Worm (Caenorhabditis elegans) whole organism, early embryonic: Measurements from ENCODE around the gene str-165.

Experiments used
- B0310.2 ChIP-seq: sonication (generic microtip); optimal IDR thresholded peaks from 2 replicates; lab custom pipeline; 2016; ENCODE audit warnings: mild to moderate bottlenecking, missing genetic modification characterization, missing compliant biosample characterization
- F13C5.2 ChIP-seq: sonication (generic microtip); optimal IDR thresholded peaks from 2 replicates; lab custom pipeline; 2017; ENCODE audit warnings: mild to moderate bottlenecking, missing genetic modification characterization, inconsistent platforms, missing compliant biosample characterization
- aly-1 ChIP-seq: sonication (generic microtip); optimal IDR thresholded peaks from 2 replicates; lab custom pipeline; 2016; ENCODE audit warnings: missing genetic modification characterization, missing compliant biosample characterization
- ama-1 ChIP-seq: fragments of 150-350 bp; optimal IDR thresholded peaks from 2 replicates; lab custom pipeline; 2014
- ceh-13 ChIP-seq: fragments of 200-800 bp; sonication (Bioruptor generic); optimal IDR thresholded peaks from 2 replicates; lab custom pipeline; 2018; ENCODE audit warnings: mild to moderate bottlenecking, missing genetic modification characterization, missing compliant biosample characterization
- ceh-36 ChIP-seq: sonication (generic microtip); optimal IDR thresholded peaks from 2 replicates; lab custom pipeline; 2016; ENCODE audit warnings: missing genetic modification characterization, inconsistent platforms, missing compliant biosample characterization
- ets-7 ChIP-seq: sonication (generic microtip); optimal IDR thresholded peaks from 2 replicates; lab custom pipeline; 2016; ENCODE audit warnings: missing genotype, missing genetic modification characterization, missing compliant biosample characterization
- flt-1 ChIP-seq: fragments of 200-800 bp; sonication (Bioruptor generic); IDR thresholded peaks from 2 replicates; pipeline ENCODE4 v1.3.6; 2022; ENCODE audit warnings: missing genetic modification characterization, missing compliant biosample characterization
- hmbx-1 ChIP-seq: sonication (generic microtip); optimal IDR thresholded peaks from 2 replicates; lab custom pipeline; 2016; ENCODE audit warnings: mild to moderate bottlenecking, missing genetic modification characterization, missing compliant biosample characterization
- hmg-4 ChIP-seq: fragments of 200-800 bp; sonication (Bioruptor generic); optimal IDR thresholded peaks from 2 replicates; lab custom pipeline; 2018; ENCODE audit warnings: mild to moderate bottlenecking, missing genetic modification characterization, missing compliant biosample characterization
- hnd-1 ChIP-seq: sonication (generic microtip); optimal IDR thresholded peaks from 2 replicates; lab custom pipeline; 2016; ENCODE audit warnings: missing genetic modification characterization, missing compliant biosample characterization
- pes-1 ChIP-seq: fragments of 200-800 bp; sonication (Bioruptor generic); IDR thresholded peaks from 2 replicates; pipeline ENCODE4 v1.3.6; 2022; ENCODE audit warnings: missing genetic modification reagents, missing genetic modification characterization, missing compliant biosample characterization
- scrt-1 ChIP-seq: fragments of 200-800 bp; sonication (Bioruptor generic); IDR thresholded peaks from 2 replicates; pipeline ENCODE4 v1.3.6; 2022; ENCODE audit warnings: missing genetic modification characterization, missing compliant biosample characterization
- sea-1 ChIP-seq: fragments of 200-800 bp; sonication (Bioruptor generic); conservative IDR thresholded peaks from 2 replicates; pipeline ENCODE4 v1.3.6; 2022; ENCODE audit warnings: missing genetic modification characterization, missing compliant biosample characterization
- tbx-11 ChIP-seq: fragments of 200-800 bp; sonication (Bioruptor generic); IDR thresholded peaks from 2 replicates; pipeline ENCODE4 v1.3.6; 2022; ENCODE audit warnings: missing genetic modification characterization, missing compliant biosample characterization
- tbx-37 ChIP-seq: fragments of 200-800 bp; sonication (Bioruptor generic); conservative IDR thresholded peaks from 2 replicates; pipeline ENCODE4 v1.3.6; 2022; ENCODE audit warnings: missing genetic modification reagents, missing genetic modification characterization, missing compliant biosample characterization
- tra-4 ChIP-seq: sonication (generic microtip); optimal IDR thresholded peaks from 2 replicates; lab custom pipeline; 2017; ENCODE audit warnings: missing genetic modification characterization, missing compliant biosample characterization

The str-165 gene

DNA sequence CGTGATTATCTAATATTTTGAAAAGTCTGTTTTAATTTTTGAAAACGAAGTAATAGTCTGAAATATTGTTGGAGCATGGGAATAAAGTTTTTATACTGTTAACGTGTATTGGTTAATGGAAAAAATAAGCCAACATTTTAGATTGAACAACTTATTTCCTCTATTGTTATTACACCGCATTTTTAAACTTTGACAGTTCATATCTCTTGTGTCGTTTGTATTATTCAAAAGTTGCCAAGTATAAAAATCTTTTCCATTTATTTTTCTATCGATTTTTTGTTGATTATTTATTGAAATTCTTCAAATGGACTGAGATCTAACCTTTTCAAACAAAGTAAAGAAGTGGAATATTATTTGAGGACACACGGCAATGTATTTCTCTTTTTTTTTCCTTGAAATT lies at the start of gene str-165:
Gene str-165 (plus strand): TSS at position 301 of the 400 bp plus-strand sequence.
- TF ChIP-seq tbx-37 (GFP tag; lab: Robert Waterston, UW), result no peak

- TF ChIP-seq ceh-36 (no peak), pes-1 (GFP tag; lab: Robert Waterston, UW) (no peak), scrt-1 (GFP tag; lab: Robert Waterston, UW) (no peak), B0310.2 (tag; lab: Kevin White, UChicago) (no peak), hmg-4 (GFP tag; lab: Kevin White, UChicago) (no peak), ama-1 (lab: Kevin White, UChicago) (no peak), aly-1 (tag; lab: Kevin White, UChicago) (no peak), hnd-1 (tag; lab: Kevin White, UChicago) (no peak)
Observed at ce11 chrV:13782190-13782589, 48.7 kb upstream of the str-165 start, which contains the start of gene decr-1.1. decr-1.1 (plus strand) TSS chrV:13782399.

DNA sequence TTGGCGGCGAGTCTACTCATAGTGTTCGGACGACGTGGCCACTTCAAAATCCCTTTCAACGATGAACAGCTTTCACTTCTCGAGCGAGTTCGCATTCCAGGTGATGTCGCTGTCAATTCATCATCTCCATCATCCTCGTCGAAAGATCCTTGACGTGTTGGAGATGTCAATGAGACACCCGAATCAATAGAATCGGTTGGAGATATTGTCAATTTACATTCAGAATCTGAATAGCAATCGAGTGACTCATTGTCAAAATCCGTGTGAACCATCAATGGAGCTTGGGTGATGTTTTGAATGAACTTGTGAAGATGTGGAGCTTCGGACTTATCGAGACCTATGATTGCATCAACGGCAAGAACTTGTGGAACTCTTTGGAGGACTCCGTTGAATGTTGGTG lies 45.1 kb upstream of the str-165 start:
- no peak for TF ChIP-seq hnd-1 (tag; lab: Kevin White, UChicago)
- no peak for TF ChIP-seq aly-1 (tag; lab: Kevin White, UChicago)
- TF ChIP-seq tbx-11 (GFP tag; lab: Robert Waterston, UW), result no peak
- TF ChIP-seq ets-7 (tag; lab: Kevin White, UChicago), result no peak
- no peak for TF ChIP-seq ama-1 (lab: Kevin White, UChicago)
- TF ChIP-seq ceh-13, result no peak
- no peak for TF ChIP-seq hmbx-1
- no peak for TF ChIP-seq hmg-4 (GFP tag; lab: Kevin White, UChicago)
- no peak for TF ChIP-seq flt-1 (GFP tag; lab: Robert Waterston, UW)
- no peak for TF ChIP-seq ceh-36
- no peak for TF ChIP-seq sea-1 (GFP tag; lab: Robert Waterston, UW)
- no peak for TF ChIP-seq scrt-1 (GFP tag; lab: Robert Waterston, UW)
- TF ChIP-seq F13C5.2 (tag; lab: Kevin White, UChicago), result no peak
- no peak for TF ChIP-seq pes-1 (GFP tag; lab: Robert Waterston, UW)

ce11 chrV:13787225-13787898 lies 43.6 kb upstream of the str-165 start, which contains the start of the genes F53C11.4 and F53C11.5:
F53C11.4 (minus strand) TSS chrV:13787352.
F53C11.5 (plus strand) TSS chrV:13787549.
- no peak for TF ChIP-seq F13C5.2 (tag; lab: Kevin White, UChicago)
- TF ChIP-seq hnd-1 (tag; lab: Kevin White, UChicago), result no peak

ce11 chrV:13787948-13788681 lies 42.8 kb upstream of the str-165 start:
- TF ChIP-seq ama-1 (lab: Kevin White, UChicago) (no peak), tra-4 (no peak), scrt-1 (GFP tag; lab: Robert Waterston, UW) (no peak), hmg-4 (GFP tag; lab: Kevin White, UChicago) (no peak), sea-1 (GFP tag; lab: Robert Waterston, UW) (no peak), aly-1 (tag; lab: Kevin White, UChicago) (no peak)

DNA sequence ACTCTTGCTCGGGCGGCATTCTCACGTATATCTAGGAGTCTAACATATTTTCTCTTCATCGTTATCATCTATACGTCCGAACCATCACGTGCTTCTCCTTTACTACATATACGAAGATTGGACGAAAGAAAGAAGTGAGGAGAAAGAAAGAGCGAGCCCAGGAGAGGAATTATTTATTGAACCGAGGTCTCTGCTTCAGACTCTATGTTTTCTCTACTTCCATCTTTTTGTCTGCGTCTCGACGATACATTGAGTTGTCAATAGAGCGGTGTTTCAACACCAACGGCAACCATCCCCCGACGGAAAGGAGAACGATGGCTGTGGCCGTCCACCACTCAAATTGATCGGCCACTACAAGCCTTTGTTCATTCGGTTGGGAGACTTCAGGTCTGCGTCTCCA lies 41.6 kb upstream of the str-165 start:
- TF ChIP-seq hmg-4 (GFP tag; lab: Kevin White, UChicago) (peak; percentile 79), ama-1 (lab: Kevin White, UChicago) (no peak), tra-4 (peak; percentile 9), ets-7 (tag; lab: Kevin White, UChicago) (peak; percentile 27), tbx-37 (GFP tag; lab: Robert Waterston, UW) (peak; percentile 2; the same call in 1 of the 2 replicates)

DNA sequence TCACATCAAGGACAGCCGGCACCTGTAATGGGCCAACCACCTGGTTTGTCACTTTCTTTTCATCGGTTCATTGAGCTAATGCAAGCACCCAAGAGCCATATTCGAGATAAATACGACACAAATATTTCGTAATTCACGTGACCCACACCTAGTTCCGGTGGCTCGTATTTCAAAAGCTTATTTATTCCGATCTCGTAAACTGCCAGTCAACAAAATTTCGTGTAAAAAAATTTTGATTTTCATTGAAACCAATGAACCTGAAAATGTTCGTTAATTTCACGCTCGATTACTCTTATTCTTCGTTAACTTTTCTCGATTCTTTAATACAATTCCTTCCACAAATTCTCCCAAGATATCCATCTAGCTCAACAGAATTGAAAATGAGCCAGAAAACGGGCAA lies 40.8 kb upstream of the str-165 start:
- no peak for TF ChIP-seq tra-4
- TF ChIP-seq flt-1 (GFP tag; lab: Robert Waterston, UW), result no peak
- TF ChIP-seq pes-1 (GFP tag; lab: Robert Waterston, UW), result no peak
- no peak for TF ChIP-seq scrt-1 (GFP tag; lab: Robert Waterston, UW)
- TF ChIP-seq tbx-11 (GFP tag; lab: Robert Waterston, UW), result no peak
- no peak for TF ChIP-seq sea-1 (GFP tag; lab: Robert Waterston, UW)
- TF ChIP-seq B0310.2 (tag; lab: Kevin White, UChicago), result no peak
- no peak for TF ChIP-seq ama-1 (lab: Kevin White, UChicago)
- no peak for TF ChIP-seq ceh-13
- TF ChIP-seq ets-7 (tag; lab: Kevin White, UChicago), result no peak
- TF ChIP-seq hmbx-1, result no peak
- TF ChIP-seq tbx-37 (GFP tag; lab: Robert Waterston, UW), result no peak
- no peak for TF ChIP-seq hnd-1 (tag; lab: Kevin White, UChicago)
- no peak for TF ChIP-seq aly-1 (tag; lab: Kevin White, UChicago)

DNA sequence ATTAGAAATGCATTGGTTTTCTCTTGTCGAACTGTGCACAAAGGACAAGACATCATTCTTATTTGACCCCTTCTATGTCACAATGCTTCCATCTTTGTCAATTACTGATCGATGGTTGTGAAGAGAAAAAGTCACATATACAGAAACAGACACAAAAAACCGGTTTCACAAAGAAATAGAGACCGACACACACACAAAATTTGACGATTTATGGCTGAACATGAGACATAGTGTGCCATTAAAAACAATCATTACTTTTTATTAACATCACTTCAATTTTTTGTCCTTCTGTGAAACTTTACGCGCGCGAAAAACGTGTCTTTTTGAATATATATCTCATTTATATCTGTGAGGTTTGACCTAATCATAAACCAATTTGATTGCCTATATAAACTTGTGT lies 40.4 kb upstream of the str-165 start:
- TF ChIP-seq tra-4, result no peak
- TF ChIP-seq flt-1 (GFP tag; lab: Robert Waterston, UW), result no peak
- no peak for TF ChIP-seq ets-7 (tag; lab: Kevin White, UChicago)
- TF ChIP-seq aly-1 (tag; lab: Kevin White, UChicago), result no peak
- TF ChIP-seq hmg-4 (GFP tag; lab: Kevin White, UChicago), result no peak
- TF ChIP-seq B0310.2 (tag; lab: Kevin White, UChicago), result no peak
- TF ChIP-seq sea-1 (GFP tag; lab: Robert Waterston, UW), result no peak
- TF ChIP-seq ama-1 (lab: Kevin White, UChicago), result no peak
- TF ChIP-seq hnd-1 (tag; lab: Kevin White, UChicago), result no peak
- TF ChIP-seq scrt-1 (GFP tag; lab: Robert Waterston, UW), result no peak
- no peak for TF ChIP-seq ceh-36
- no peak for TF ChIP-seq ceh-13
- no peak for TF ChIP-seq pes-1 (GFP tag; lab: Robert Waterston, UW)
- TF ChIP-seq hmbx-1, result no peak
- TF ChIP-seq tbx-11 (GFP tag; lab: Robert Waterston, UW), result no peak
- no peak for TF ChIP-seq F13C5.2 (tag; lab: Kevin White, UChicago)
- TF ChIP-seq tbx-37 (GFP tag; lab: Robert Waterston, UW), result no peak
